Worm (Caenorhabditis elegans) whole organism, L2 larva: ENCODE results near the gene tag-196.

ENCODE experiments used
- ZK546.5 ChIP-seq: sonication (generic microtip); optimal IDR thresholded peaks from 2 replicates; lab custom pipeline; 2017; ENCODE audit warnings: missing biosample characterization, missing genetic modification characterization
- ama-1 ChIP-seq: fragments of 150-350 bp; optimal IDR thresholded peaks from 2 replicates; lab custom pipeline; 2018; ENCODE audit warnings: inconsistent platforms
- elt-1 ChIP-seq: fragments of 150-350 bp; optimal IDR thresholded peaks from 2 replicates; lab custom pipeline; 2014; ENCODE audit warnings: missing biosample characterization, missing genetic modification characterization
- lin-39 ChIP-seq: fragments of 150-350 bp; optimal IDR thresholded peaks from 2 replicates; lab custom pipeline; 2014; ENCODE audit warnings: missing biosample characterization, missing genetic modification reagents, missing genetic modification characterization
- lsy-2 ChIP-seq, 2 experiments: fragments of 150-350 bp in 1 of 2; sonication (generic microtip) in 1 of 2; optimal IDR thresholded peaks; 2 replicates each; lab custom pipeline; 2014 to 2017; ENCODE audit warnings: missing biosample characterization in 2 of 2, missing genetic modification characterization in 2 of 2
- nhr-23 ChIP-seq: fragments of 150-350 bp; optimal IDR thresholded peaks from 2 replicates; lab custom pipeline; 2014; ENCODE audit warnings: missing biosample characterization, missing genetic modification reagents, missing genetic modification characterization
- nhr-237 ChIP-seq: fragments of 150-350 bp; optimal IDR thresholded peaks from 2 replicates; lab custom pipeline; 2014; ENCODE audit warnings: missing biosample characterization, missing genetic modification characterization
- nhr-77 ChIP-seq: fragments of 150-350 bp; optimal IDR thresholded peaks from 2 replicates; lab custom pipeline; 2014; ENCODE audit warnings: missing biosample characterization, missing genetic modification characterization
- ztf-4 ChIP-seq: fragments of 150-350 bp; optimal IDR thresholded peaks from 2 replicates; lab custom pipeline; 2014; ENCODE audit warnings: missing biosample characterization, missing genetic modification characterization

DNA sequence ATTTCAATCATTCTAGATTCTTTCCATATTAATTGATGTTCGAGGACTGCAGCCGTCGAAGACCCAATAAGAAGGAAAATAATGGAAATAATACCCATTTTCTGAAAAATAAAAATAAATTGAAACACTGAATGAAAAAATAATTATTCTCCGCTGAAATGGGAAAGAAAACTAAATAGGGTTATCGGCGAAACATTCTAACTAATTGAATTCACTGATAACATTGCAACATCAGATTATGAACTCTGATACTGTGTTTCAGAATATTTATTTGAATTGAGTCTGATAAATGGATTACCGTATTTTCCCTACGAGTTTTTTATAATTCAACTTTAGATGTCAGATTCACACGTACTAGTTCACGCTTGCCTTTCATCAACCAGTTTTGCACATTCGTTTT lies 48.4 kb downstream of the tag-196 start, which contains the start of gene asp-13:
- no peak for TF ChIP-seq ztf-4 (tag; lab: Kevin White, UChicago)
- TF ChIP-seq ama-1 (lab: Kevin White, UChicago), result no peak
- no peak for TF ChIP-seq lsy-2 (tag; optimal IDR thresholded peaks at IDR 0.05; lab: Kevin White, UChicago)
- TF ChIP-seq nhr-23 (tag; lab: Kevin White, UChicago), result no peak
- no peak for TF ChIP-seq lin-39 (tag; lab: Kevin White, UChicago)
- TF ChIP-seq ZK546.5 (tag; lab: Kevin White, UChicago), result no peak
- TF ChIP-seq nhr-77 (tag; lab: Kevin White, UChicago), result no peak
- no peak for TF ChIP-seq elt-1 (tag; lab: Kevin White, UChicago)
- TF ChIP-seq nhr-237 (tag; lab: Kevin White, UChicago), result no peak
